Fruit fly (Drosophila melanogaster) ovary, adult (tissue): ENCODE results near the gene CG5644.

Experiments
- CG17801 ChIP-seq: fragments of 200-800 bp; optimal IDR thresholded peaks from 2 replicates; lab custom pipeline; 2019; ENCODE audit warnings: missing biosample characterization, mild to moderate bottlenecking, missing genetic modification characterization, moderate library complexity; ENCODE audit not compliant: partially characterized antibody

The CG5644 gene

dm6 chr3L:8979780-8980179 lies at the start of gene CG5644:
TSS of gene CG5644 (minus strand) at chr3L:8979880.
- TF ChIP-seq CG17801 (GFP tag; lab: Kevin White, UChicago), result no peak

dm6 chr3L:9029183-9029789 lies 49.6 kb upstream of the CG5644 start:
- no peak for TF ChIP-seq CG17801 (GFP tag; lab: Kevin White, UChicago)

DNA sequence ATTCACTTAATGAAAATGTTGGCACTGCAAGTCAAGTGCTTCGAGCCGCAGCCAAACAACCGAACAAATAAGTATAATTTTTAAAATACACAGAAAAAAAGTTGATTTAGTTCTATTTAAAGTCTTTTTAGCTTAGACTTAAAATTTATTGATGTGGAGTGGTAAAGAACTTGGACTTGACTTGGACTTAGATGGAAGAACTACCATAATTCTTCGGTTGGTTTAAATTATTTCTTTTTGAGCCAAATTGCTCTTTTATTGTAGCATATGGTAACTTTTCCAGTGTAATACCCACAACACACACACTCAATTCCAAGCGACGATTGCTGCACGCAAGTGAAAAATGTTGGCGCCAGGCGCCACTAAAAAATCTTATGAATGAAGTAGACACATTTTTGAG lies 48.4 kb upstream of the CG5644 start:
- TF ChIP-seq CG17801 (GFP tag; lab: Kevin White, UChicago), result no peak

dm6 chr3L:9027122-9027696 lies 47.5 kb upstream of the CG5644 start:
- TF ChIP-seq CG17801 (GFP tag; lab: Kevin White, UChicago), result no peak

dm6 chr3L:9026568-9026967 lies 46.9 kb upstream of the CG5644 start:
- no peak for TF ChIP-seq CG17801 (GFP tag; lab: Kevin White, UChicago)

dm6 chr3L:9025680-9026079 lies 46.0 kb upstream of the CG5644 start:
- TF ChIP-seq CG17801 (GFP tag; lab: Kevin White, UChicago), result no peak

DNA sequence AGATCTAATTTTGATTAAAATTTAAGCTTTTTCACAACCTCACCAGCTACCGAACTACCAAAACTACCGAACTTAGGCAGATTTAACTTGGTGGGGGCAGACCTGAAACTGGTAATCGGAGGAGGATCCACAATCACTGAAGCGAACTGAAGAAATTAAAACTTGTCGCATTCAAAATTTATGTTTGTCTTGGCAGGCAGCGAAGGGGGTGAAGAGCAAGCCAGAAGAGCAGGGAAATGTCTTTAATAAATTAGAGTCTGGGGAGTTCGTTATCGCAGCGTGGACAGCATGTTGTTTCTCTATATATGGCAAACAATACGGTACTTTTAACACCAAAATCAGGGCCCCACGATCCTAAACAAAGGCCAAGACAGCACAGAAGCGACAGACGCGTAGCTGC lies 45.5 kb upstream of the CG5644 start:
- TF ChIP-seq CG17801 (GFP tag; lab: Kevin White, UChicago), result no peak

DNA sequence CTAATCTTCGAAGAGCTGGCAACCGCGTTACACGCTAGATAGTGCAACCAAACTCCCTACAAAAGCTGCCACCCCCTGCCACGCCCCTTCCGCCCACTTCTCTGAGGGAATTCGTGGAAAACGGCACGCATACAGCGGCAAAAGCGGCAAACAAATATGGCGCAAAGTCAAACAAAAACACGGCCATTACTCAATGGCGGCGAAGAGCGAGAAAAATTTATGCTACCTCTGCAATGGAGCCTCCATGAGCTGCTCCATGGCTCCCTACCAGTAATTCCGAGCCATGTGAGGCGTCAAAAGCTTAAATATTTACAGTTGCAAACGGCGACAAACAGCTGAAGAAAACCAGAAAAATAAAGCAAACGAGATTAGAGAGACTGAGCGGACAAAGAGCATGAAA lies 45.1 kb upstream of the CG5644 start:
- TF ChIP-seq CG17801 (GFP tag; lab: Kevin White, UChicago), result no peak

dm6 chr3L:9023627-9024026 lies 43.9 kb upstream of the CG5644 start:
- no peak for TF ChIP-seq CG17801 (GFP tag; lab: Kevin White, UChicago)

DNA sequence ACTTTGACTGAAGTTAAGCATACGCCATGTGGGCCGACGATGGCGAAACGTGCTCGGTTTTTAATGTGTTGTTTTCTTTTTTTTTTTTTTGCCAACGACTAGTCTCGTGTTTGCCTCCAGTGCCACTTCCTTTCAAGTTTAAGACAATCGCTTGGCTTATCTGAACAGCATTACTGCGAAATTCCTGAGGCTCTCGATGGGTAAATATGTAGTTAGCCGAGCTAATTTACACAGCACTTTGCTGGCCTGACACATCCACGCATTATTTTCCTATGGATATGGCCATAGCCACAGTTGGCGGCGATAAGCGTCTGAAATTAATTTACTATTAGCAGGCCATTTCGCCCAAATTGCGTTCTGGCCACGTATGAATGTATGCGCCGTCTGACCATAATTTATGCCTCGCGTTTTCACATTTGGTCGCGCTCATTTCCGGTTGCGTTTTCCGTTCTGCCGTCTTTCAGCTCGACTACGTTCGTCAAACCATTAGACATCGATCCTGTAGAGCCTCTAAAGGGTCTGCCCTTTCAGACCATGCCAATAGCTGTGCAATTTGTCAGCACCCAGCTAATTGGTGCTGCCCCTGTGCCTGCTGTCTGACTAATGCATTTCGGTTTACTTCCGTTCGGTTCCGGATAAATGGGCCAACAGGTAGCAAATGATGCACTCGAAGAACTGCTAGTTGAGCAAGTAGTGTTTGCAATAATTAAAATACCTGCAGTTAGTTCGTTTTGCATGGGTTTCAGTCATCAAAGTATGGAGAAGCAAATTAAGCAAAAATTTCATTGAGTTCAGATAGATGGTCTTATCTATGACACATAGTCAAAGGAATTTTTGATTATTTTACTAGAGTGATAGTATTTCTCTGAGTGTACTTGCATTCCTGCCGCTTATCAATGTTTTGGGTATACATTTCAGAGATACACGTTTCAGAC lies 41.0 kb upstream of the CG5644 start:
- no peak for TF ChIP-seq CG17801 (GFP tag; lab: Kevin White, UChicago)

dm6 chr3L:9019196-9019662 lies 39.5 kb upstream of the CG5644 start, which contains the start of gene Doc2:
TSS of gene Doc2 (minus strand) at chr3L:9019246.
- TF ChIP-seq CG17801 (GFP tag; lab: Kevin White, UChicago), result no peak

DNA sequence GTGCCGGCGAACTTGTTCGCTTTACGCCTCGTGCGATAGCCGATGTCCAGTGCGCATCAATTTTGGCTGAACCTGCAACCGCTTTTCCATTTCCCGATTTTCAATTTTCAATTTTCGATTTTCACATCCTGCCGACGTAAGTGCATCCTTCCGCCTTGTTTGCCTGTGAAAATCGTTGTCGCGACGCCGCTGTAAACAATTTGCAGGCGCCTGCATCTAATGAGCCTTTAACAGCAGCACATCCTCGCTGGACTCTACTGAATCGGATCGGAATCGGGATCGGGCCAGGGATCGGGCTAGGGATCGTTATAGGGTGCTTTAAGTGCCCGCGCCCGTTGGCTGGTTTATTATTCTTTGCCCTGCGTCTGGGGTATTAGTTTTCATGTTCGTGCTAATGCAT lies 37.7 kb upstream of the CG5644 start:
- TF ChIP-seq CG17801 (GFP tag; lab: Kevin White, UChicago), result no peak

- no peak for TF ChIP-seq CG17801 (GFP tag; lab: Kevin White, UChicago)
Measured at dm6 chr3L:9013745-9014144, 34.1 kb upstream of the CG5644 start.

- no peak for TF ChIP-seq CG17801 (GFP tag; lab: Kevin White, UChicago)
Measured at dm6 chr3L:9011485-9012389, 32.1 kb upstream of the CG5644 start.
